Worm (Caenorhabditis elegans) whole organism, mixed stage, embryonic: ENCODE data around the gene fask-1.

Experiments used
- blmp-1 ChIP-seq: fragments of 150-350 bp; optimal IDR thresholded peaks from 2 replicates; lab custom pipeline; 2014; ENCODE audit warnings: missing biosample characterization, missing genetic modification characterization
- ces-1 ChIP-seq: fragments of 150-350 bp; optimal IDR thresholded peaks from 2 replicates; lab custom pipeline; 2014; ENCODE audit warnings: missing biosample characterization, missing genetic modification reagents, missing genetic modification characterization
- cnd-1 ChIP-seq: fragments of 200-800 bp; sonication (Bioruptor generic); optimal IDR thresholded peaks from 2 replicates; lab custom pipeline; 2018; ENCODE audit warnings: mild to moderate bottlenecking, missing genetic modification characterization, missing compliant biosample characterization
- lin-13 ChIP-seq: fragments of 150-350 bp; optimal IDR thresholded peaks from 2 replicates; lab custom pipeline; 2014; ENCODE audit warnings: missing biosample characterization, missing genetic modification characterization
- mep-1 ChIP-seq: fragments of 150-350 bp; optimal IDR thresholded peaks from 2 replicates; lab custom pipeline; 2017; ENCODE audit warnings: missing biosample characterization, missing genetic modification reagents, missing genetic modification characterization, inconsistent platforms
- nhr-12 ChIP-seq: fragments of 150-350 bp; optimal IDR thresholded peaks from 2 replicates; lab custom pipeline; 2014; ENCODE audit warnings: missing biosample characterization, missing genetic modification characterization
- nhr-76 ChIP-seq: sonication (generic microtip); optimal IDR thresholded peaks from 2 replicates; lab custom pipeline; 2017; ENCODE audit warnings: missing biosample characterization, missing genetic modification characterization
- snpc-4 ChIP-seq: fragments of 150-350 bp; optimal IDR thresholded peaks from 2 replicates; lab custom pipeline; 2014; ENCODE audit warnings: missing biosample characterization, missing genetic modification characterization

- TF ChIP-seq ces-1 (GFP tag; lab: Kevin White, UChicago) = no peak
- no peak for TF ChIP-seq blmp-1 (tag; lab: Kevin White, UChicago)
- TF ChIP-seq cnd-1 (tag; lab: Kevin White, UChicago) = no peak
- no peak for TF ChIP-seq snpc-4 (tag; lab: Kevin White, UChicago)
- no peak for TF ChIP-seq nhr-12 (tag; lab: Kevin White, UChicago)
- no peak for TF ChIP-seq nhr-76 (tag; lab: Kevin White, UChicago)
- no peak for TF ChIP-seq mep-1 (tag; lab: Kevin White, UChicago)
- TF ChIP-seq lin-13 (tag; lab: Kevin White, UChicago) = no peak
Measured at ce11 chrIV:13142254-13142653, 41.7 kb downstream of the fask-1 start, which contains the start of gene spe-43.
